Fruit fly (Drosophila melanogaster): ENCODE data around the gene CG32107.

- TF ChIP-seq CTCF (optimal IDR thresholded peaks at IDR 0.05) (no peak), CG8478 (optimal IDR thresholded peaks at IDR 0.05) (no peak)
Measured at dm6 chr3L:12862820-12863219, 1.7 kb upstream of the CG32107 start, which contains the start of gene CG10943.

All from S2 (cell line).